Fruit fly (Drosophila melanogaster) whole organism, embryonic: ENCODE results near the gene CG46270.
A peak's percentile ranks its signal among the peaks of the same experiment; 100 is the strongest.

ENCODE experiments used
- Awh ChIP-seq: fragments of 200-800 bp; sonication (Bioruptor generic); IDR thresholded peaks from 2 replicates; pipeline ENCODE4, ENCODE4 v1.3.6; 2022; ENCODE audit warnings: missing biosample characterization, missing genetic modification characterization
- B-H1 ChIP-seq: fragments of 200-800 bp; sonication (Bioruptor generic); IDR thresholded peaks from 3 replicates; pipeline ENCODE4 v1.3.6; 2022; ENCODE audit warnings: missing biosample characterization, missing genetic modification characterization
- CG11085 ChIP-seq: fragments of 200-800 bp; sonication (Bioruptor generic); IDR thresholded peaks from 2 replicates; pipeline ENCODE4 v1.3.6; 2022; ENCODE audit warnings: missing biosample characterization, missing genetic modification characterization
- CG11560 ChIP-seq: fragments of 200-800 bp; sonication (Bioruptor generic); IDR thresholded peaks from 3 replicates; pipeline ENCODE4 v1.3.6; 2022; ENCODE audit warnings: missing biosample characterization, missing genetic modification characterization
- CG11695 ChIP-seq: fragments of 200-800 bp; sonication (Bioruptor generic); IDR thresholded peaks from 3 replicates; pipeline ENCODE4 v1.3.6; 2022; ENCODE audit warnings: missing biosample characterization, missing genetic modification characterization
- CG11723 ChIP-seq: fragments of 200-800 bp; sonication (Bioruptor generic); optimal IDR thresholded peaks from 2 replicates; lab custom pipeline; 2017; ENCODE audit warnings: missing biosample characterization, mild to moderate bottlenecking, missing genetic modification characterization
- CG12155 ChIP-seq: fragments of 200-800 bp; sonication (Bioruptor generic); optimal IDR thresholded peaks from 3 replicates; lab custom pipeline; 2016; ENCODE audit warnings: missing biosample characterization, missing genetic modification characterization
- CG12391 ChIP-seq: fragments of 200-800 bp; sonication (Bioruptor generic); optimal IDR thresholded peaks from 3 replicates; lab custom pipeline; 2018; ENCODE audit warnings: missing biosample characterization, mild to moderate bottlenecking, missing genetic modification characterization, moderate library complexity
- CG12769 ChIP-seq: fragments of 200-800 bp; sonication (Bioruptor generic); optimal IDR thresholded peaks from 2 replicates; lab custom pipeline; 2019; ENCODE audit warnings: missing biosample characterization, mild to moderate bottlenecking, missing genetic modification characterization, moderate library complexity
- CG14441 ChIP-seq: fragments of 200-800 bp; sonication (Bioruptor generic); IDR thresholded peaks from 2 replicates; pipeline ENCODE4 v1.3.6; 2022; ENCODE audit warnings: missing biosample characterization, missing genetic modification characterization
- CG14710 ChIP-seq: fragments of 200-800 bp; sonication (Bioruptor generic); optimal IDR thresholded peaks from 3 replicates; lab custom pipeline; 2019; ENCODE audit warnings: missing biosample characterization, mild to moderate bottlenecking, missing genetic modification characterization, moderate library complexity
- CG15011 ChIP-seq: fragments of 200-800 bp; sonication (Bioruptor generic); optimal IDR thresholded peaks from 3 replicates; lab custom pipeline; 2018; ENCODE audit warnings: missing biosample characterization, mild to moderate bottlenecking, missing genetic modification characterization
- CG15269 ChIP-seq: fragments of 200-800 bp; sonication (Bioruptor generic); optimal IDR thresholded peaks from 2 replicates; lab custom pipeline; 2018; ENCODE audit warnings: missing biosample characterization, mild to moderate bottlenecking, missing genetic modification characterization, moderate library complexity
- CG18599 ChIP-seq: fragments of 200-800 bp; sonication (Bioruptor generic); optimal IDR thresholded peaks from 3 replicates; lab custom pipeline; 2017; ENCODE audit warnings: missing biosample characterization, missing genetic modification characterization, mild to moderate bottlenecking, moderate library complexity, missing genetic modification reagents
- CG31365 ChIP-seq: fragments of 200-800 bp; sonication (Bioruptor generic); optimal IDR thresholded peaks from 2 replicates; lab custom pipeline; 2018; ENCODE audit warnings: missing biosample characterization, mild to moderate bottlenecking, missing genetic modification characterization
- CG31388 ChIP-seq: fragments of 200-800 bp; sonication (Bioruptor generic); optimal IDR thresholded peaks from 2 replicates; lab custom pipeline; 2016; ENCODE audit warnings: missing biosample characterization, missing genetic modification characterization
- CG3281 ChIP-seq: fragments of 200-800 bp; sonication (Bioruptor generic); optimal IDR thresholded peaks from 3 replicates; lab custom pipeline; 2017; ENCODE audit warnings: missing biosample characterization, mild to moderate bottlenecking, missing genetic modification characterization
- CG3407 ChIP-seq: fragments of 200-800 bp; sonication (Bioruptor generic); optimal IDR thresholded peaks from 2 replicates; lab custom pipeline; 2018; ENCODE audit warnings: missing biosample characterization, mild to moderate bottlenecking, missing genetic modification characterization
- CG4282 ChIP-seq: fragments of 200-800 bp; sonication (Bioruptor generic); optimal IDR thresholded peaks from 2 replicates; lab custom pipeline; 2016; ENCODE audit warnings: missing biosample characterization, missing genetic modification characterization
- CG4424 ChIP-seq: fragments of 200-800 bp; sonication (Bioruptor generic); optimal IDR thresholded peaks from 3 replicates; lab custom pipeline; 2016; ENCODE audit warnings: missing biosample characterization, missing genetic modification characterization
- CG4707 ChIP-seq: fragments of 200-800 bp; sonication (Bioruptor generic); optimal IDR thresholded peaks from 2 replicates; lab custom pipeline; 2018; ENCODE audit warnings: missing biosample characterization, mild to moderate bottlenecking, missing genetic modification characterization, moderate library complexity
- CG4820 ChIP-seq: fragments of 200-800 bp; sonication (Bioruptor generic); optimal IDR thresholded peaks from 3 replicates; lab custom pipeline; 2016; ENCODE audit warnings: missing biosample characterization, missing genetic modification characterization
- CG5245 ChIP-seq: fragments of 200-800 bp; sonication (Bioruptor generic); optimal IDR thresholded peaks from 3 replicates; lab custom pipeline; 2016; ENCODE audit warnings: missing biosample characterization, missing genetic modification characterization
- CG6765 ChIP-seq: fragments of 200-800 bp; sonication (Bioruptor generic); optimal IDR thresholded peaks from 3 replicates; lab custom pipeline; 2017; ENCODE audit warnings: missing biosample characterization, mild to moderate bottlenecking, missing genetic modification characterization
- CG8281 ChIP-seq: fragments of 200-800 bp; sonication (Bioruptor generic); optimal IDR thresholded peaks from 2 replicates; lab custom pipeline; 2018; ENCODE audit warnings: missing biosample characterization, mild to moderate bottlenecking, missing genetic modification characterization, moderate library complexity
- CG8290 ChIP-seq, 3 experiments: fragments of 200-800 bp; sonication (Bioruptor generic); optimal IDR thresholded peaks; 2 replicates each; lab custom pipeline; 2016 to 2019; ENCODE audit warnings: missing biosample characterization in 3 of 3, missing genetic modification characterization in 3 of 3, mild to moderate bottlenecking in 2 of 3, moderate library complexity in 1 of 3
- CG8765 ChIP-seq: fragments of 200-800 bp; sonication (Bioruptor generic); IDR thresholded peaks from 2 replicates; pipeline ENCODE4 v1.3.6; 2022; ENCODE audit warnings: missing biosample characterization, missing genetic modification characterization
- CG9609 ChIP-seq: fragments of 200-800 bp; sonication (Bioruptor generic); optimal IDR thresholded peaks from 3 replicates; lab custom pipeline; 2016; ENCODE audit warnings: missing biosample characterization, missing genetic modification characterization
- CkIIα-i1 ChIP-seq: fragments of 200-800 bp; sonication (Bioruptor generic); IDR thresholded peaks from 2 replicates; pipeline ENCODE4 v1.3.6; 2022; ENCODE audit warnings: missing biosample characterization, missing genetic modification characterization
- CoRest ChIP-seq: fragments of 200-800 bp; sonication (Bioruptor generic); optimal IDR thresholded peaks from 3 replicates; lab custom pipeline; 2018; ENCODE audit warnings: missing biosample characterization, mild to moderate bottlenecking, missing genetic modification characterization, moderate library complexity
- D19A ChIP-seq: fragments of 200-800 bp; optimal IDR thresholded peaks from 3 replicates; lab custom pipeline; 2019; ENCODE audit warnings: missing biosample characterization, mild to moderate bottlenecking, missing genetic modification characterization, moderate library complexity
- Fer2 ChIP-seq: fragments of 200-800 bp; sonication (Bioruptor generic); optimal IDR thresholded peaks from 2 replicates; lab custom pipeline; 2018; ENCODE audit warnings: missing biosample characterization, mild to moderate bottlenecking, missing genetic modification characterization, moderate library complexity
- HLH3B ChIP-seq: fragments of 200-800 bp; sonication (Bioruptor generic); IDR thresholded peaks from 2 replicates; pipeline ENCODE4 v1.3.6; 2022; ENCODE audit warnings: missing biosample characterization, missing genetic modification characterization
- HLH4C ChIP-seq: fragments of 200-800 bp; sonication (Bioruptor generic); IDR thresholded peaks from 3 replicates; pipeline ENCODE4 v1.3.6; 2022; ENCODE audit warnings: missing biosample characterization, missing genetic modification characterization; ENCODE audit not compliant: partially characterized antibody
- Hmr ChIP-seq: fragments of 200-800 bp; sonication (Bioruptor generic); optimal IDR thresholded peaks from 3 replicates; lab custom pipeline; 2017; ENCODE audit warnings: mild to moderate bottlenecking, missing biosample characterization, missing genetic modification reagents, missing genetic modification characterization
- Hr39 ChIP-seq: fragments of >200 bp; optimal IDR thresholded peaks from 2 replicates; lab custom pipeline; 2017
- Hr51 ChIP-seq, 2 experiments: fragments of 200-800 bp; sonication (Bioruptor generic); optimal IDR thresholded peaks; 2 replicates in 1 of 2; 3 replicates in 1 of 2; lab custom pipeline; 2016 to 2018; ENCODE audit warnings: missing biosample characterization in 2 of 2, missing genetic modification characterization in 2 of 2, mild to moderate bottlenecking in 1 of 2, moderate library complexity in 1 of 2
- Oli ChIP-seq: fragments of 200-800 bp; sonication (Bioruptor generic); optimal IDR thresholded peaks from 2 replicates; lab custom pipeline; 2018; ENCODE audit warnings: missing biosample characterization, mild to moderate bottlenecking, missing genetic modification characterization, moderate library complexity
- PHDP ChIP-seq: fragments of 200-800 bp; sonication (Bioruptor generic); optimal IDR thresholded peaks from 3 replicates; lab custom pipeline; 2018; ENCODE audit warnings: missing biosample characterization, mild to moderate bottlenecking, missing genetic modification characterization, moderate library complexity
- Taf1 ChIP-seq: fragments of 200-800 bp; sonication (Bioruptor generic); IDR thresholded peaks from 2 replicates; pipeline ENCODE4 v1.3.6; 2022; ENCODE audit warnings: missing biosample characterization, missing genetic modification characterization
- Xbp1 ChIP-seq: fragments of 200-800 bp; sonication (Bioruptor generic); optimal IDR thresholded peaks from 3 replicates; lab custom pipeline; 2016; ENCODE audit warnings: missing biosample characterization, mild to moderate bottlenecking, missing genetic modification characterization
- bab2 ChIP-seq: fragments of 200-800 bp; sonication (Bioruptor generic); optimal IDR thresholded peaks from 2 replicates; lab custom pipeline; 2016; ENCODE audit warnings: missing biosample characterization, missing genetic modification characterization
- gem ChIP-seq: fragments of 200-800 bp; sonication (Bioruptor generic); optimal IDR thresholded peaks from 2 replicates; lab custom pipeline; 2019; ENCODE audit warnings: missing biosample characterization, mild to moderate bottlenecking, missing genetic modification characterization, moderate library complexity
- hb ChIP-seq: fragments of 200-800 bp; sonication (Bioruptor generic); IDR thresholded peaks from 3 replicates; pipeline ENCODE4 v1.3.6; 2022; ENCODE audit warnings: missing biosample characterization, missing genetic modification characterization; ENCODE audit not compliant: partially characterized antibody
- lab ChIP-seq: fragments of 200-800 bp; sonication (Bioruptor generic); optimal IDR thresholded peaks from 3 replicates; lab custom pipeline; 2017; ENCODE audit warnings: missing biosample characterization, missing genetic modification characterization, mild to moderate bottlenecking, moderate library complexity, missing genetic modification reagents
- ro ChIP-seq: fragments of 200-800 bp; sonication (Bioruptor generic); IDR thresholded peaks from 2 replicates; pipeline ENCODE4 v1.3.6; 2022; ENCODE audit warnings: missing biosample characterization, missing genetic modification characterization
- sd ChIP-seq: fragments of 200-800 bp; sonication (Bioruptor generic); optimal IDR thresholded peaks from 3 replicates; lab custom pipeline; 2018; ENCODE audit warnings: missing biosample characterization, mild to moderate bottlenecking, missing genetic modification characterization, moderate library complexity
- sr ChIP-seq: fragments of 200-800 bp; sonication (Bioruptor generic); IDR thresholded peaks from 3 replicates; pipeline ENCODE4 v1.3.6; 2022; ENCODE audit warnings: missing biosample characterization, missing genetic modification characterization
- stc ChIP-seq: fragments of 200-800 bp; sonication (Bioruptor generic); IDR thresholded peaks from 2 replicates; pipeline ENCODE4 v1.3.6; 2022; ENCODE audit warnings: missing biosample characterization, missing genetic modification characterization
- tgo ChIP-seq: fragments of 200-800 bp; sonication (Bioruptor generic); IDR thresholded peaks from 3 replicates; pipeline ENCODE4 v1.3.6; 2022; ENCODE audit warnings: missing biosample characterization, missing genetic modification characterization
- tna ChIP-seq: fragments of 200-800 bp; sonication (Bioruptor generic); IDR thresholded peaks from 2 replicates; pipeline ENCODE4 v1.3.6; 2022; ENCODE audit warnings: missing biosample characterization, missing genetic modification characterization; ENCODE audit not compliant: partially characterized antibody

CG46270 gene

dm6 chr3R:10380025-10380424 lies 48.2 kb downstream of the CG46270 start (continued):
- TF ChIP-seq HLH4C (GFP tag; lab: Robert Waterston, UW) (no peak), CG12391 (tag; lab: Kevin White, UChicago) (no peak), Awh (no peak), sd (tag; lab: Kevin White, UChicago) (peak; percentile 22), CG9609 (GFP tag; lab: Kevin White, UChicago) (no peak), CG4820 (GFP tag; lab: Kevin White, UChicago) (no peak), CG6765 (GFP tag; lab: Kevin White, UChicago) (no peak), sr (no peak), CG11695 (GFP tag; lab: Robert Waterston, UW) (no peak), PHDP (no peak), CG8281 (no peak), CG4282 (GFP tag; lab: Kevin White, UChicago) (no peak), CG8765 (GFP tag; lab: Robert Waterston, UW) (no peak), CG4424 (GFP tag; lab: Kevin White, UChicago) (no peak), tna (GFP tag; lab: Robert Waterston, UW) (no peak), CG8290 (GFP tag; optimal IDR thresholded peaks at IDR 0.05; lab: Kevin White, UChicago) (no peak), CG8290 (tag; optimal IDR thresholded peaks at IDR 0.05; lab: Kevin White, UChicago) (peak in 1 of 2 experiments; percentile 49), D19A (tag; lab: Kevin White, UChicago) (no peak), HLH3B (no peak), CG4707 (GFP tag; lab: Kevin White, UChicago) (no peak), CG5245 (no peak), Hr39 (no peak), Xbp1 (GFP tag; lab: Kevin White, UChicago) (no peak), Oli (tag; lab: Kevin White, UChicago) (peak; percentile 3), bab2 (GFP tag; lab: Kevin White, UChicago) (no peak), CkIIα-i1 (GFP tag; lab: Robert Waterston, UW) (no peak), CG11560 (no peak), CG15011 (GFP tag; lab: Kevin White, UChicago) (no peak), tgo (GFP tag; lab: Robert Waterston, UW) (no peak), B-H1 (GFP tag; lab: Robert Waterston, UW) (no peak), ro (GFP tag; lab: Robert Waterston, UW) (no peak), Hr51 (GFP tag; optimal IDR thresholded peaks at IDR 0.05; lab: Kevin White, UChicago) (peak in 1 of 2 experiments; percentile 18), CG14441 (GFP tag; lab: Robert Waterston, UW) (no peak), CG11085 (GFP tag; lab: Robert Waterston, UW) (no peak), CoRest (tag; lab: Kevin White, UChicago) (peak; percentile 16), CG31365 (tag; lab: Kevin White, UChicago) (no peak), hb (GFP tag; lab: Robert Waterston, UW) (no peak), Taf1 (no peak), CG18599 (peak; percentile 55), CG31388 (GFP tag; lab: Kevin White, UChicago) (no peak), lab (peak; percentile 8), CG12155 (GFP tag; lab: Kevin White, UChicago) (peak; percentile 4), CG11723 (GFP tag; lab: Kevin White, UChicago) (no peak), CG3407 (GFP tag; lab: Kevin White, UChicago) (no peak), CG12769 (peak; percentile 4), CG15269 (tag; lab: Kevin White, UChicago) (peak; percentile 44), stc (GFP tag; lab: Robert Waterston, UW) (no peak), CG14710 (tag; lab: Kevin White, UChicago) (no peak), CG3281 (GFP tag; lab: Kevin White, UChicago) (peak; percentile 32), Fer2 (no peak), gem (tag; lab: Kevin White, UChicago) (peak; percentile 21), Hmr (GFP tag; lab: Kevin White, UChicago) (no peak)
